Fruit fly (Drosophila melanogaster) whole organism, pupa: ENCODE results near the gene CG41562.
"Not testable (repeated sequence)": the region's sequence is repeated elsewhere in the genome, so short reads cannot be mapped to it uniquely, and the experiment has no call there.

Source experiments
- CG13204 ChIP-seq: fragments of 200-800 bp; sonication (Bioruptor generic); optimal IDR thresholded peaks from 2 replicates; lab custom pipeline; 2018; ENCODE audit warnings: missing biosample characterization, mild to moderate bottlenecking, missing genetic modification characterization, moderate library complexity
- CG34367 ChIP-seq: fragments of 200-800 bp; sonication (Bioruptor generic); optimal IDR thresholded peaks from 2 replicates; lab custom pipeline; 2018; ENCODE audit warnings: missing biosample characterization, mild to moderate bottlenecking, missing genetic modification characterization
- CG4496 ChIP-seq: fragments of 200-800 bp; sonication (Bioruptor generic); IDR thresholded peaks from 3 replicates; pipeline ENCODE4 v1.3.6; 2022; ENCODE audit warnings: missing biosample characterization, missing genetic modification characterization
- CG8159 ChIP-seq: fragments of 200-800 bp; sonication (Bioruptor generic); optimal IDR thresholded peaks from 3 replicates; lab custom pipeline; 2018; ENCODE audit warnings: missing biosample characterization, mild to moderate bottlenecking, missing genetic modification characterization, moderate library complexity
- CG8301 ChIP-seq: fragments of 200-800 bp; sonication (Bioruptor generic); optimal IDR thresholded peaks from 2 replicates; lab custom pipeline; 2018; ENCODE audit warnings: missing biosample characterization, mild to moderate bottlenecking, missing genetic modification characterization
- D1 ChIP-seq: fragments of 200-800 bp; sonication (Bioruptor generic); optimal IDR thresholded peaks from 2 replicates; lab custom pipeline; 2018; ENCODE audit warnings: missing biosample characterization, mild to moderate bottlenecking, missing genetic modification characterization, moderate library complexity
- EcR ChIP-seq: fragments of 200-800 bp; sonication (Bioruptor generic); optimal IDR thresholded peaks from 3 replicates; lab custom pipeline; 2019; ENCODE audit warnings: missing biosample characterization, missing genetic modification characterization, mild to moderate bottlenecking, moderate library complexity, missing genetic modification reagents
- Ets98B ChIP-seq: fragments of 200-800 bp; sonication (Bioruptor generic); IDR thresholded peaks from 2 replicates; pipeline ENCODE4 v1.3.6; 2022; ENCODE audit warnings: missing biosample characterization, missing genetic modification characterization
- fd96Ca ChIP-seq: fragments of 200-800 bp; sonication (Bioruptor generic); IDR thresholded peaks from 3 replicates; pipeline ENCODE4 v1.3.6; 2022; ENCODE audit warnings: missing biosample characterization, missing genetic modification characterization
- rn ChIP-seq: fragments of 200-800 bp; sonication (Bioruptor generic); IDR thresholded peaks from 2 replicates; pipeline ENCODE4 v1.3.6; 2022; ENCODE audit warnings: missing biosample characterization, missing genetic modification characterization

- not testable (repeated sequence) for TF ChIP-seq CG13204 (GFP tag; lab: Kevin White, UChicago); fd96Ca (GFP tag; lab: Robert Waterston, UW); EcR (GFP tag; lab: Kevin White, UChicago); CG34367 (tag; lab: Kevin White, UChicago); CG8301; CG4496; Ets98B; D1 (tag; lab: Kevin White, UChicago); rn (GFP tag; lab: Robert Waterston, UW); CG8159 (tag; lab: Kevin White, UChicago)
Measured at dm6 chrX:22226273-22226672, 25.1 kb upstream of the CG41562 start, which contains the start of gene CG46518.
